Fruit fly (Drosophila melanogaster): ENCODE results near the gene CG3061.

CG3061 gene

DNA sequence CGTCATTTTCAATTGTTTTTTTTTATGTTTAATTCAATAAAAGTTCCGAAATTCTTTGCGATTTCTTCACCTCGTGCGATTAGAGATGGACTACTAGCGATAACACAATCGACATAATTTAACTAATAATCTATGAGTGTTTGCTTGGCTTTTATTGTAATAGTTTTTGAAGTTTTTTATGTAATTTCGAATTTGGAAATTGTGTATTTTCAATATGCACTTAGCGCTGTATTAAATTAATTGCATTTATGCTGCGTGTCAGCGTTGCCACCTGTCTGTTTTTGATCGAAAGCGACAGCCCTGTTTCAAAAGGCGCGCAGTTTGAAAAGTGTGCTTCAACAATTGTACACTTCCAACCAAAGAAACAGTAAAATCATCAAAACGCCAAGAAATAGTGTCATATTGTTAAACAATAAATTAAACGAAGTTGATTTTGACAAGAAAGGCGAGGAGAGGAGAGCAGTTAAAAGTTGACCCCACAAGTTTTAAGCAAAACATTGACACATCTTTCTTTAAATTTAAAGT, 3.8 kb downstream of the CG3061 start, which contains the start of gene CG9922 (continued):
- peak; percentile 13 for TF ChIP-seq kay (GFP tag; optimal IDR thresholded peaks at IDR 0.05)
- no peak for TF ChIP-seq Hr78 (GFP tag; optimal IDR thresholded peaks at IDR 0.05)
- no peak for TF ChIP-seq pan (optimal IDR thresholded peaks at IDR 0.05)
- TF ChIP-seq pan (GFP tag; optimal IDR thresholded peaks at IDR 0.05 in 1 of 2, IDR thresholded peaks at IDR 0.05 in 1 of 2) = peak in 1 of 2 experiments; percentile 8
- TF ChIP-seq YL-1 (GFP tag; optimal IDR thresholded peaks at IDR 0.05) = peak; percentile 61
- TF ChIP-seq CG13287 (GFP tag; IDR thresholded peaks at IDR 0.05; ENCODE audit: partially characterized antibody) = peak; percentile 74
- TF ChIP-seq ERR (GFP tag; optimal IDR thresholded peaks at IDR 0.05) = no peak
- no peak for TF ChIP-seq CG4360 (GFP tag; IDR thresholded peaks at IDR 0.05)
- TF ChIP-seq Rfx (GFP tag; IDR thresholded peaks at IDR 0.05) = peak; percentile 63; the same call in 1 of the 2 replicates
- peak; percentile 62; the same call in 2 of the 3 replicates for TF ChIP-seq CG6791 (GFP tag; IDR thresholded peaks at IDR 0.05; ENCODE audit: partially characterized antibody)
- no peak for TF ChIP-seq corto (GFP tag; optimal IDR thresholded peaks at IDR 0.05)
- TF ChIP-seq CG8089 (GFP tag; optimal IDR thresholded peaks at IDR 0.05) = peak; percentile 46
- peak; percentile 51 for TF ChIP-seq tin (GFP tag; optimal IDR thresholded peaks at IDR 0.05)
- peak; percentile 11 for TF ChIP-seq CG4820 (GFP tag; optimal IDR thresholded peaks at IDR 0.05)
- TF ChIP-seq sug (tag; optimal IDR thresholded peaks at IDR 0.05) = peak; percentile 65
- peak; percentile 9 for TF ChIP-seq CG2202 (tag; optimal IDR thresholded peaks at IDR 0.05)
- peak; percentile 84 for TF ChIP-seq CG12391 (tag; optimal IDR thresholded peaks at IDR 0.05)
- TF ChIP-seq CG6854 (GFP tag; optimal IDR thresholded peaks at IDR 0.05) = peak; percentile 5
- TF ChIP-seq CG11398 (GFP tag; optimal IDR thresholded peaks at IDR 0.05) = peak; percentile 16
- peak; percentile 49 for TF ChIP-seq HmgD (GFP tag; optimal IDR thresholded peaks at IDR 0.05)
- TF ChIP-seq CoRest (tag; optimal IDR thresholded peaks at IDR 0.05) = peak; percentile 62
- TF ChIP-seq sr (GFP tag; IDR thresholded peaks at IDR 0.05) = no peak
- TF ChIP-seq CG18011 (GFP tag; optimal IDR thresholded peaks at IDR 0.05) = peak; percentile 12
- peak; percentile 71 for TF ChIP-seq Dll (GFP tag; IDR thresholded peaks at IDR 0.05; ENCODE audit: partially characterized antibody)
- TF ChIP-seq Nf-YC (tag; optimal IDR thresholded peaks at IDR 0.05) = peak; percentile 55
- no peak for TF ChIP-seq CG14965 (GFP tag; optimal IDR thresholded peaks at IDR 0.05; ENCODE audit: borderline replicate concordance)
- peak; percentile 54 for TF ChIP-seq grau (tag; optimal IDR thresholded peaks at IDR 0.05)
- peak; percentile 74 for TF ChIP-seq BEAF-32 (GFP tag; optimal IDR thresholded peaks at IDR 0.05)
- peak; percentile 43 for TF ChIP-seq gfzf (GFP tag; optimal IDR thresholded peaks at IDR 0.05)
- peak; percentile 56; the same call in 1 of the 2 replicates for TF ChIP-seq amos (GFP tag; IDR thresholded peaks at IDR 0.05; ENCODE audit: partially characterized antibody)
- peak; percentile 18 for TF ChIP-seq pnt (GFP tag; optimal IDR thresholded peaks at IDR 0.05)
- peak; percentile 55 for TF ChIP-seq Bteb2 (GFP tag; optimal IDR thresholded peaks at IDR 0.05)
- peak; percentile 39 for TF ChIP-seq Myb (GFP tag; optimal IDR thresholded peaks at IDR 0.05)
- TF ChIP-seq lab (GFP tag; optimal IDR thresholded peaks at IDR 0.05) = peak; percentile 44
- no peak for TF ChIP-seq CG8765 (GFP tag; IDR thresholded peaks at IDR 0.05)
- peak; percentile 51 for TF ChIP-seq CG1602 (GFP tag; optimal IDR thresholded peaks at IDR 0.05)
- TF ChIP-seq Ravus (GFP tag; IDR thresholded peaks at IDR 0.05) = no peak
- peak; percentile 30 for TF ChIP-seq CG12236 (GFP tag; optimal IDR thresholded peaks at IDR 0.05)
- TF ChIP-seq CG10979 (tag; optimal IDR thresholded peaks at IDR 0.05) = peak; percentile 41
- TF ChIP-seq chif (GFP tag; optimal IDR thresholded peaks at IDR 0.05) = peak; percentile 44 to 59
- TF ChIP-seq Ets65A (GFP tag) = peak; percentile 91
- TF ChIP-seq hbn (GFP tag; IDR thresholded peaks at IDR 0.05; ENCODE audit: partially characterized antibody) = peak; percentile 55; the same call in 1 of the 2 replicates
- peak; percentile 65 for TF ChIP-seq Scr (GFP tag; IDR thresholded peaks at IDR 0.05; ENCODE audit: partially characterized antibody)
- TF ChIP-seq zen (tag; optimal IDR thresholded peaks at IDR 0.05) = peak; percentile 36
- peak; percentile 46; the same call in 1 of the 3 replicates for TF ChIP-seq CG34224 (GFP tag; IDR thresholded peaks at IDR 0.05; ENCODE audit: partially characterized antibody)
- TF ChIP-seq tll (GFP tag; optimal IDR thresholded peaks at IDR 0.05) = no peak
- TF ChIP-seq Stat92E (GFP tag; optimal IDR thresholded peaks at IDR 0.05) = peak in 1 of 3 experiments; percentile 70
- TF ChIP-seq ems (GFP tag; optimal IDR thresholded peaks at IDR 0.05) = peak; percentile 60
